Worm (Caenorhabditis elegans) whole organism, late embryonic: ENCODE data around the gene srtx-1.

Experiments
- F13H6.1 ChIP-seq: sonication (generic microtip); optimal IDR thresholded peaks from 2 replicates; lab custom pipeline; 2016; ENCODE audit warnings: missing genetic modification characterization, missing compliant biosample characterization
- ceh-2 ChIP-seq: sonication (generic microtip); optimal IDR thresholded peaks from 2 replicates; lab custom pipeline; 2016; ENCODE audit warnings: missing genotype, missing genetic modification characterization, missing compliant biosample characterization
- fax-1 ChIP-seq: sonication (generic microtip); optimal IDR thresholded peaks from 2 replicates; lab custom pipeline; 2016; ENCODE audit warnings: missing genotype, missing genetic modification characterization, missing compliant biosample characterization
- fkh-10 ChIP-seq: fragments of 150-350 bp; optimal IDR thresholded peaks from 2 replicates; lab custom pipeline; 2014; ENCODE audit warnings: missing biosample characterization, missing genetic modification reagents, missing genetic modification characterization
- sox-2 ChIP-seq: fragments of 200-800 bp; sonication (Bioruptor generic); IDR thresholded peaks from 2 replicates; pipeline ENCODE4 v1.3.6; 2022; ENCODE audit warnings: missing genetic modification reagents, missing genetic modification characterization, missing compliant biosample characterization
- sox-4 ChIP-seq: sonication (generic microtip); optimal IDR thresholded peaks from 2 replicates; lab custom pipeline; 2017; ENCODE audit warnings: mild to moderate bottlenecking, missing genetic modification characterization, inconsistent platforms, missing compliant biosample characterization
- tbx-7 ChIP-seq: sonication (generic microtip); optimal IDR thresholded peaks from 2 replicates; lab custom pipeline; 2016; ENCODE audit warnings: missing genotype, missing genetic modification characterization, missing compliant biosample characterization

ce11 chrIV:7404934-7405632, 15.9 kb upstream of the srtx-1 start, which contains the start of the genes C48A7.16 and egl-19:
- TF ChIP-seq fax-1 (tag; lab: Kevin White, UChicago) (no peak), sox-2 (no peak), tbx-7 (tag; lab: Kevin White, UChicago) (no peak), F13H6.1 (no peak), ceh-2 (tag; lab: Kevin White, UChicago) (no peak), sox-4 (no peak), fkh-10 (no peak)
